Worm (Caenorhabditis elegans): ENCODE results near the gene srh-281.

ce11 chrV:16194639-16195038 lies 4.1 kb downstream of the srh-281 start, which contains the start of gene rabr-4:
- no peak for TF ChIP-seq him-1 (tag; optimal IDR thresholded peaks at IDR 0.05)
- no peak for TF ChIP-seq W03F9.2 (tag; optimal IDR thresholded peaks at IDR 0.05)
- TF ChIP-seq dao-5 (tag; optimal IDR thresholded peaks at IDR 0.05) = no peak

Data from whole organism, L4/young adult.